Fruit fly (Drosophila melanogaster) Kc167 (cell line): Measurements from ENCODE around the gene Tmx3.

Experiments used
- Myc ChIP-seq: fragments of >200 bp; optimal IDR thresholded peaks from 2 replicates; lab custom pipeline; 2017; ENCODE audit warnings: missing external identifiers
- Sin3A ChIP-seq: fragments of >200 bp; optimal IDR thresholded peaks from 2 replicates; lab custom pipeline; 2018; ENCODE audit warnings: missing external identifiers
- h ChIP-seq: fragments of >200 bp; optimal IDR thresholded peaks from 3 replicates; lab custom pipeline; 2018; ENCODE audit warnings: missing external identifiers
- insv ChIP-seq: fragments of >200 bp; optimal IDR thresholded peaks from 3 replicates; lab custom pipeline; 2018; ENCODE audit warnings: missing external identifiers
- psq ChIP-seq: fragments of >200 bp; optimal IDR thresholded peaks from 2 replicates; lab custom pipeline; 2017; ENCODE audit warnings: missing external identifiers
- ttk ChIP-seq: sonication (Bioruptor generic); optimal IDR thresholded peaks from 2 replicates; lab custom pipeline; 2017; ENCODE audit warnings: missing external identifiers

Gene Tmx3

dm6 chr3L:16195476-16195958, 33.4 kb upstream of the Tmx3 start:
- TF ChIP-seq ttk (lab: Kevin White, UChicago), result no peak
- TF ChIP-seq Myc, result no peak
- TF ChIP-seq psq (lab: Kevin White, UChicago), result no peak
- TF ChIP-seq insv, result no peak
- TF ChIP-seq Sin3A (lab: Kevin White, UChicago), result no peak
- TF ChIP-seq h, result no peak

DNA sequence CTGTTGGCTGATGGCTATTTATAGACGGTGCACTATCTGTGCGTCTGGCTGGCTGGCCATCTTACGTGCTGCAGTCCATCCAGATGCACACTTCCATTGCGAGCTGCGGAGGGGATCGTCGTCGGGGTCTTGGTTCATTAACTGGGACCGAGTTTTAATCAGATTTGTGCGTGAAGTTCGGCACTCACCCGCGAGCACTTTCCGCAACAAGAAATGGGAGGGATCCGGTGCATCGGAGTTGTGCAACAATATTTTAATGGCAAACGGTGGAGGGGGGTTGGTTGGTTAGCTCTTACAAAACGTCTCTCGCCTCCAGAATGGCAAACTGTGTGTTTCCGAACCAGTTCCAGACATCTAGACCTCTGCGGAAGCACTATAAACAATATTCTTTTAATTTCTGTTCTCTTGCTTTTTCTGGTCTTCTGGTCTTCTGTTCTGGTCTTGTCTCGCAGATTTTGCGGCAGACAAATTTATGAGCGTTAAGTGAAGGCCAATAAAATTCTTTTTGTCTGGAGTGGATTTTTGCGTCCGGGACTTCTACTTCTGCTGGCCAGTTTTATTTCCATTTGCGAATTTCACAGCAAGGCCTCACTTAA, 32.2 kb upstream of the Tmx3 start:
- TF ChIP-seq psq (lab: Kevin White, UChicago) (no peak), Myc (no peak), insv (no peak), h (no peak), ttk (lab: Kevin White, UChicago) (no peak), Sin3A (lab: Kevin White, UChicago) (no peak)

DNA sequence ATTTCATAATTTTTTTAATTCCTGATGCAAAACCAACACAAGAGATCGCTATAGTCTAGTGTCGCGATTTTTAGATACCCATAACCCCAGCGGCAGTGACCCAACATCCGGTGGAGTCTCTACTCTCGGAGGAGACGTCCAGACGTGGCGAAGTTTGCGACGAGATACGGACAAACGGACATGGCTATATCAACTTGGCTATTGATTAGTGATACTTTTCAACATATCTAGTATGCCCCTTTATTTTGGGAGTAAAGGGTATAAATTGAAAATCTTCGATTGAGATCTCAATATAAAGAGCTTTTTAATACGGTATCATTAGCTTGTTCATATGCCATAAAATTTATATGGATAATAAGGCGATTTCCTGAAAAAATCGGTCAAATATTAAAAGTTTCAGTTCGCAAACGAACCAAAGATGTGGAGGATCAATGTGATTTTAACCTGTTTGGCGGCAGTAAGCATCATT, 31.4 kb upstream of the Tmx3 start, which contains the start of gene CG33687:
Gene CG33687, plus strand, starts transcription at position 419 of the 469 bp plus-strand sequence.
- TF ChIP-seq Myc (no peak), insv (no peak), Sin3A (lab: Kevin White, UChicago) (no peak), psq (lab: Kevin White, UChicago) (no peak), ttk (lab: Kevin White, UChicago) (no peak), h (no peak)

- TF ChIP-seq Myc (no peak), Sin3A (lab: Kevin White, UChicago) (no peak)
These were observed 30.0 kb upstream of the Tmx3 start, which contains the start of gene CG33688 for dm6 chr3L:16198920-16199319. CG33688 (plus strand) TSS chr3L:16199220.

DNA sequence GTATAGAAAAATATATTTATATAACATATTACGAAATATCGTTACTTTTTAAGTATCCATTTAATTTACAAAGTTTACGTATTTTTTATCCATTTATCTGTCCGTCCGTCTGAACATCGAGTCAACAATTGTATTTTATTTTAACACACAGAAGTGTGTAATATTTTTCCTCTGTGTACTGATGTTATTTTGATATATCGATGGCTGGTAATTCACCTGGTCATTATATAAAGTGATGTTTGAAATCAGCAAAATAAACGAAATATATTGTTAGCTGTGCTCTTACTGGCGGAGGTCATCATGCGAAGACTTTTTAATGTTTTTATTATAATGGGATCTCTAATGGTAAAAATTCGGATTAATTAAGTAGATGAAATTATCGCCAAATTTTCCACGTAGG, 29.0 kb upstream of the Tmx3 start, which contains the start of gene CG33689:
Gene CG33689, plus strand, starts transcription at position 301 of the 400 bp plus-strand sequence.
- TF ChIP-seq h (no peak), insv (no peak), ttk (lab: Kevin White, UChicago) (no peak), psq (lab: Kevin White, UChicago) (no peak), Myc (no peak), Sin3A (lab: Kevin White, UChicago) (no peak)

dm6 chr3L:16201028-16201427, 27.9 kb upstream of the Tmx3 start, which contains the start of gene dls:
dls (plus strand) TSS chr3L:16201328.
- no peak for TF ChIP-seq h
- TF ChIP-seq Myc, result no peak
- no peak for TF ChIP-seq ttk (lab: Kevin White, UChicago)
- no peak for TF ChIP-seq psq (lab: Kevin White, UChicago)
- TF ChIP-seq Sin3A (lab: Kevin White, UChicago), result no peak
- no peak for TF ChIP-seq insv

DNA sequence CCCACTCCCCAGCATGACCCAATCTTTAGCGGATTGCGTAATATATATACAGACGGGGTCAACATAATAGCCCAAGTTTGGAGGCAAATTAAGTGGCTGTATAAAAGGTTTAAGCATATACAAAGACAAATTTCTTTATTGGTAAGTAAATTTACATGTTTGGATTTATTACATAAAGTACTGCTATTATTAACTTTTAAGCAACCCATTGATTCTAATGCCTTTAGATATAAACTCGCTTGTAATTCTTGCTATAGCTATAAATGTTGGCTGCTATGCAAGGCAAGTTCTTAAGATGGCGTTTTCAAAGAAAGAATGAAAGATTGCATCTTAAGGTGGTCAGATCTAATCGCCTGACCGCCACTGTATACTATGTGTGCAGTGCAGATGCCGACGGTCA, 26.4 kb upstream of the Tmx3 start:
- no peak for TF ChIP-seq h
- no peak for TF ChIP-seq Myc
- no peak for TF ChIP-seq Sin3A (lab: Kevin White, UChicago)
- no peak for TF ChIP-seq psq (lab: Kevin White, UChicago)
- no peak for TF ChIP-seq insv
- TF ChIP-seq ttk (lab: Kevin White, UChicago), result no peak

dm6 chr3L:16203236-16203635, 25.7 kb upstream of the Tmx3 start:
- TF ChIP-seq psq (lab: Kevin White, UChicago), result no peak
- TF ChIP-seq Sin3A (lab: Kevin White, UChicago), result no peak
- no peak for TF ChIP-seq Myc
- TF ChIP-seq ttk (lab: Kevin White, UChicago), result no peak
- TF ChIP-seq h, result no peak
- no peak for TF ChIP-seq insv

dm6 chr3L:16204128-16204527, 24.8 kb upstream of the Tmx3 start:
- TF ChIP-seq insv (no peak), Myc (no peak), h (no peak), psq (lab: Kevin White, UChicago) (no peak), Sin3A (lab: Kevin White, UChicago) (no peak), ttk (lab: Kevin White, UChicago) (no peak)

DNA sequence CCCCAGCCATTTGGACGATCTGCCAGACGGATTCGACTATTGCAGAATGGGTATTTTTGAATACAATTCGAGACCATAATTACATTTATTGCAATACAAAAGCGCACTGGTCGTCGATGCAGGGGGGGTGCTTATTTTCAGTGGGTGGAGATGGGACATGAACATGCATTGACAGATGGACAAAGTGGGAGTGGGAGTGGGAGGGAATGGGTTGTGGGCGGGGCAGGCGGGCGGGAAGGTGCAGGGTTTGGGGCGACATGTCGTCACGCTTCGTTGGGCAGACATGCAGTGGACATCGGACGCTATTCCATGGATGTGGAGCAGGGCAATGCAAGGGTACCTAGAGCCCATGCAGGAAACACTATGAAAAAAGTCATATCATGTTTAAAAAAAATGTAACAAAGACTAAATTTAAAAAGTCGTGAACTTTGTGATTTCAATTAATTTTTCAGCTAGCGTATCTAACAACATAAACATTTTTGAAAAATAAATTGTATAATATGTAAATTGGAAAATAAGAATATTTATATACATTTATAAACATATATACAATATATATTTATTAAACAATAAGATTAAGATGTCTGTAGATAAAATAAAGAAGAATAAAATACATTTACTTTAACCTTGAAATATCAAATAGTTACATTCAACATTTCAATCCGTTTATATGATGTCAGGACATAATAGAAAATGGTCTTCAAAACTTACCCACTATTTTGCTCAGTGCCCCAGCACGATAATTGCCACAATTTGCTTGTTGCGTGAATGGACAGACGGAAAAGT, 20.7 kb upstream of the Tmx3 start:
- TF ChIP-seq ttk (lab: Kevin White, UChicago), result no peak

DNA sequence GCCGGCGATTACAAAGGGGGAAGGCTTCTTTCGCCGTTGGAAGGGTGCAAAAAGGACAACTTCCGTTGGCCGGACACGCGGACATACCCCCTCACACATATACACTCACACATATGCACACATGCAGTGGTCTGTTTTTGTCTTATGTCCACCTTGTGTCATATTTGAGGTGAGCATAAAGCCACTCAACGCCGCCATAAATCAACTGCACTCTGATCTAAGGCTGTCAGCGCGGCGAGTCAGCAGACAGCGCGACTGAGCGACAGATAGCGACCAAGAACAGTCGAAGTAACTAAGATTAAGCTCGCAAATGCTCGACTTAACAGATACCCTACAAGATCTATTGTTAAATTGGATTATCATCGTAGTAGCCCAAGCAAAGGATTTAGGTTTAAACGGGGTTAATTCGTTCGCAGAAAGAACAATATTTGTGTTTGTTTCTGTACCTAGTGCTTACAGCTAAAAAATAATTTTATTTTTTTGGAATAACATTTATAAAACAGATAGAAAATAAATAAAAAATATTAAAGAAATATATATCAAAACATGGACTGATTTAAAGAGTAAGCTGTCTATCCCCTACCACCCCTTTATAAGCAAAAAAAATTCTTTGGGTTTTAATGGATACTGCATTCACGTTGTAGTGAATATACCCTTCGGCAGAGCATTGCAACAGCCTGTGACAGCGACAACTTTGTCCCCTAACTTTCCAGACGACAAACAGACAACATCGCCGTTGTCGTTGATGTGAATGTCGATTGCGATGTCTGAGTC, 19.9 kb upstream of the Tmx3 start:
- no peak for TF ChIP-seq insv
- no peak for TF ChIP-seq ttk (lab: Kevin White, UChicago)
- no peak for TF ChIP-seq Sin3A (lab: Kevin White, UChicago)
- TF ChIP-seq h, result no peak
- no peak for TF ChIP-seq Myc
- no peak for TF ChIP-seq psq (lab: Kevin White, UChicago)

DNA sequence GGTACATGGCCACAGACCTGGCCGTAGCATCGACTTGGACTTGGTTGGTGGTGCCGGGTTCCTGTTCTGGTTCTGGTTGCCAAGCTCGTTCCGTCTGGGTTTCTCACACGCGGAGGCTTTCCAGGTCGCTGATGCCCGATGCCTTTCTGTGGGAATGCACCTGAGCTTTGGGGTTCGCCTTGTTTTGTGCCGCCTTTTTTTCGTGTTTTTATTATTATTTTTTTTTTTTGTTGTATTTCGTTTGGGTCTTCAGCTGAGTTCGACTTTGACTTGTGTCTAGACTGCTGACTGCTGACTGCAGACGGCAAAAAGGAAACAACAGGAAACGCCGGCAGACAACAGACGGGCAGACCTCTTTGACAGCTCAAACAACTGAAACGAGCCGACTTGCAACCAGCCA, 19.3 kb upstream of the Tmx3 start:
- TF ChIP-seq psq (lab: Kevin White, UChicago), result no peak
- TF ChIP-seq h, result no peak
- TF ChIP-seq Sin3A (lab: Kevin White, UChicago), result no peak
- no peak for TF ChIP-seq Myc
- no peak for TF ChIP-seq ttk (lab: Kevin White, UChicago)
- no peak for TF ChIP-seq insv
